Worm (Caenorhabditis elegans) whole organism, L4 larva: Measurements from ENCODE around the gene twk-49.

Source experiments
- ZK337.2 ChIP-seq: fragments of 200-800 bp; sonication (Bioruptor generic); IDR thresholded peaks from 2 replicates; pipeline ENCODE4 v1.3.6; 2022; ENCODE audit warnings: missing genetic modification reagents, missing genetic modification characterization, missing compliant biosample characterization
- cey-2 ChIP-seq: sonication (generic microtip); optimal IDR thresholded peaks from 3 replicates; lab custom pipeline; 2017; ENCODE audit warnings: missing genetic modification characterization, mild to moderate bottlenecking, missing compliant biosample characterization, antibody characterized with exemption, borderline replicate concordance; ENCODE audit not compliant: insufficient read depth
- lin-13 ChIP-seq: fragments of 150-350 bp; optimal IDR thresholded peaks from 2 replicates; lab custom pipeline; 2014; ENCODE audit warnings: missing biosample characterization, missing genetic modification reagents, missing genetic modification characterization

DNA sequence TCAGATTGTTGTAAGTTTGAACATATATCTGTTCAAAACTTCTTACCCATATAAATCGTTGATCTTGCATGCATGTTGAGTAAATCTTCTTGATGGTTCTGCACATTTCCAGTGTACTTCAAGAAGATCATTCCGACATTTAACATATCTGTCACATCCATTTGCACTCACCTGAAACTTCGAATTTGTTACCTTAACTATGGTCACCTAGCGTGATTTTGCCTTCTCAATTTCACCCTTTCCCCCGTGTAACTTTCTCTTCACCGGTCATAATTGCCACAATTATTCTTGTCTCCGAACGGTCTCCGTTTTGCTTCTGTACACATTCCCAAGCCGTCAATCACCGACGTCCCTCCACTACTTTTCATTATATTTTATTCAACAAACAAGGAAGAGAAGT lies 14.4 kb upstream of the twk-49 start:
- TF ChIP-seq cey-2 = no peak
- no peak for TF ChIP-seq ZK337.2 (GFP tag; lab: Robert Waterston, UW)
- TF ChIP-seq lin-13 (GFP tag; lab: Kevin White, UChicago) = no peak
